Worm (Caenorhabditis elegans) whole organism, L1 larva: ENCODE results near the gene dss-1.

Source experiments
- C04F5.9 ChIP-seq: sonication (generic microtip); optimal IDR thresholded peaks from 2 replicates; lab custom pipeline; 2016; ENCODE audit warnings: missing genetic modification characterization, missing compliant biosample characterization
- fkh-8 ChIP-seq: sonication (generic microtip); optimal IDR thresholded peaks from 2 replicates; lab custom pipeline; 2016; ENCODE audit warnings: mild to moderate bottlenecking, missing genetic modification characterization, missing compliant biosample characterization
- nhr-12 ChIP-seq: sonication (generic microtip); optimal IDR thresholded peaks from 2 replicates; lab custom pipeline; 2017; ENCODE audit warnings: missing biosample characterization, missing genetic modification characterization
- nhr-237 ChIP-seq: fragments of 150-350 bp; optimal IDR thresholded peaks from 2 replicates; lab custom pipeline; 2014; ENCODE audit warnings: missing biosample characterization, missing genetic modification characterization
- nhr-76 ChIP-seq: sonication (generic microtip); optimal IDR thresholded peaks from 2 replicates; lab custom pipeline; 2017; ENCODE audit warnings: missing biosample characterization, missing genetic modification characterization
- pag-3 ChIP-seq: sonication (generic microtip); optimal IDR thresholded peaks from 2 replicates; lab custom pipeline; 2017; ENCODE audit warnings: missing genetic modification characterization, mild to moderate bottlenecking, missing compliant biosample characterization, antibody characterized with exemption, borderline replicate concordance; ENCODE audit not compliant: insufficient read depth

DNA sequence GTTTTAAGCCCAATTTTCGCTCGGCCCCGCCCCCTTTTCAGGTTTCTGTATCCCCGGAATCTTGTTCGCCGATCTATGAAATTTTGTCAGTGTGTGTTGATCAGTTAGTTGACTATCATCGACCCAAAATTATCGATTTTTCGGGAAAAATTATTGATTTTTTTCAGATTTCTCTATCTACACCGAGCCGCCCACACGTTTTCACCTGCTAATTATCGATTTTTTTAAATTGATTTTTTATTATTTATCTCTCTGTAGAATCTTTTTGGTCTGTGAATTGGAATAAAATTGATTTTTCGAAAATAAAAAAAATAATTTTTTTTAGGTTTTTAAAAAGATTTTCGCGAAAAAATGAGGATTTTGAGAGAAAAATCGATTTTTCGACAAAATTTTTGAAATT, 10.9 kb upstream of the dss-1 start:
- no peak for TF ChIP-seq nhr-12 (tag; lab: Kevin White, UChicago)
- TF ChIP-seq nhr-76 (tag; lab: Kevin White, UChicago) = no peak
- no peak for TF ChIP-seq C04F5.9 (tag; lab: Kevin White, UChicago)
- no peak for TF ChIP-seq pag-3 (tag; lab: Kevin White, UChicago)
- no peak for TF ChIP-seq fkh-8
- TF ChIP-seq nhr-237 (tag; lab: Kevin White, UChicago) = no peak
